Worm (Caenorhabditis elegans) whole organism, mixed stage, embryonic: Measurements from ENCODE around the gene T19C3.5.

Experiments
- ces-1 ChIP-seq: fragments of 150-350 bp; optimal IDR thresholded peaks from 2 replicates; lab custom pipeline; 2014; ENCODE audit warnings: missing biosample characterization, missing genetic modification reagents, missing genetic modification characterization
- elt-3 ChIP-seq: fragments of 150-350 bp; optimal IDR thresholded peaks from 2 replicates; lab custom pipeline; 2014; ENCODE audit warnings: missing biosample characterization, missing genetic modification characterization
- hlh-1 ChIP-seq: fragments of 150-350 bp; optimal IDR thresholded peaks from 2 replicates; lab custom pipeline; 2014; ENCODE audit warnings: missing biosample characterization, missing genetic modification reagents, missing genetic modification characterization
- lsy-2 ChIP-seq: fragments of 150-350 bp; optimal IDR thresholded peaks from 2 replicates; lab custom pipeline; 2014; ENCODE audit warnings: missing biosample characterization, missing genetic modification characterization
- nhr-28 ChIP-seq: fragments of 150-350 bp; optimal IDR thresholded peaks from 2 replicates; lab custom pipeline; 2014; ENCODE audit warnings: missing biosample characterization, missing genetic modification characterization

- no peak for TF ChIP-seq hlh-1 (tag; lab: Kevin White, UChicago)
- TF ChIP-seq lsy-2 (tag; lab: Kevin White, UChicago): no peak
- no peak for TF ChIP-seq elt-3 (tag; lab: Kevin White, UChicago)
- no peak for TF ChIP-seq nhr-28 (tag; lab: Kevin White, UChicago)
- no peak for TF ChIP-seq ces-1
Observed at ce11 chrIII:631421-631820, 3.7 kb upstream of the T19C3.5 start, which contains the start of gene T19C3.6.
